Fruit fly (Drosophila melanogaster) whole organism, prepupa: Measurements from ENCODE around the gene Chmp1.
A peak's percentile ranks its signal among the peaks of the same experiment; 100 is the strongest.

Experiments
- Blimp-1 ChIP-seq: fragments of 200-800 bp; sonication (Bioruptor generic); optimal IDR thresholded peaks from 3 replicates; lab custom pipeline; 2017; ENCODE audit warnings: missing biosample characterization, missing genetic modification characterization, mild to moderate bottlenecking, moderate library complexity, missing genetic modification reagents
- CG10631 ChIP-seq: fragments of 200-800 bp; sonication (Bioruptor generic); optimal IDR thresholded peaks from 2 replicates; lab custom pipeline; 2016; ENCODE audit warnings: missing biosample characterization, missing genetic modification characterization
- CG10669 ChIP-seq: fragments of 200-800 bp; sonication (Bioruptor generic); optimal IDR thresholded peaks from 3 replicates; lab custom pipeline; 2018; ENCODE audit warnings: missing biosample characterization, mild to moderate bottlenecking, missing genetic modification characterization, moderate library complexity
- CG11294 ChIP-seq: fragments of 200-800 bp; sonication (Bioruptor generic); IDR thresholded peaks from 2 replicates; pipeline ENCODE4 v1.3.6; 2022; ENCODE audit warnings: missing biosample characterization, missing genetic modification characterization
- CG11902 ChIP-seq: fragments of 200-800 bp; sonication (Bioruptor generic); optimal IDR thresholded peaks from 3 replicates; lab custom pipeline; 2016; ENCODE audit warnings: missing biosample characterization, missing genetic modification characterization
- CG1621 ChIP-seq: fragments of 200-800 bp; sonication (Bioruptor generic); optimal IDR thresholded peaks from 3 replicates; lab custom pipeline; 2018; ENCODE audit warnings: missing biosample characterization, mild to moderate bottlenecking, missing genetic modification characterization
- CG3032 ChIP-seq: fragments of 200-800 bp; optimal IDR thresholded peaks from 2 replicates; lab custom pipeline; 2019; ENCODE audit warnings: missing biosample characterization, mild to moderate bottlenecking, missing genetic modification characterization, moderate library complexity
- CG34406 ChIP-seq: fragments of 200-800 bp; sonication (Bioruptor generic); optimal IDR thresholded peaks from 3 replicates; lab custom pipeline; 2016; ENCODE audit warnings: missing biosample characterization, missing genetic modification characterization
- CG3919 ChIP-seq: fragments of 200-800 bp; sonication (Bioruptor generic); optimal IDR thresholded peaks from 3 replicates; lab custom pipeline; 2016; ENCODE audit warnings: missing biosample characterization, missing genetic modification characterization
- CG6163 ChIP-seq: fragments of 200-800 bp; sonication (Bioruptor generic); IDR thresholded peaks from 3 replicates; pipeline ENCODE4 v1.3.6; 2022; ENCODE audit warnings: missing biosample characterization, missing genetic modification characterization
- CG6276 ChIP-seq: fragments of 200-800 bp; sonication (Bioruptor generic); optimal IDR thresholded peaks from 2 replicates; lab custom pipeline; 2017; ENCODE audit warnings: missing biosample characterization, mild to moderate bottlenecking, missing genetic modification characterization
- CG6792 ChIP-seq: fragments of 200-800 bp; sonication (Bioruptor generic); optimal IDR thresholded peaks from 3 replicates; lab custom pipeline; 2016; ENCODE audit warnings: missing biosample characterization, missing genetic modification characterization
- CG6808 ChIP-seq: fragments of 200-800 bp; sonication (Bioruptor generic); optimal IDR thresholded peaks from 3 replicates; lab custom pipeline; 2017; ENCODE audit warnings: missing biosample characterization, missing genetic modification characterization, mild to moderate bottlenecking, moderate library complexity, missing genetic modification reagents
- CG6854 ChIP-seq: fragments of 200-800 bp; sonication (Bioruptor generic); optimal IDR thresholded peaks from 2 replicates; lab custom pipeline; 2017; ENCODE audit warnings: missing biosample characterization, mild to moderate bottlenecking, missing genetic modification characterization
- CG7368 ChIP-seq: fragments of 200-800 bp; sonication (Bioruptor generic); optimal IDR thresholded peaks from 3 replicates; lab custom pipeline; 2016; ENCODE audit warnings: missing biosample characterization, missing genetic modification characterization
- CG8119 ChIP-seq: fragments of 200-800 bp; sonication (Bioruptor generic); IDR thresholded peaks from 3 replicates; pipeline ENCODE4 v1.3.6; 2022; ENCODE audit warnings: missing biosample characterization, missing genetic modification characterization
- CG8632 ChIP-seq: fragments of 200-800 bp; sonication (Bioruptor generic); optimal IDR thresholded peaks from 3 replicates; lab custom pipeline; 2016; ENCODE audit warnings: missing biosample characterization, missing genetic modification characterization
- Eip75B ChIP-seq: fragments of 200-800 bp; sonication (Bioruptor generic); optimal IDR thresholded peaks from 3 replicates; lab custom pipeline; 2016; ENCODE audit warnings: missing biosample characterization, missing genetic modification characterization
- Eip78C ChIP-seq: fragments of 200-800 bp; sonication (Bioruptor generic); peaks from one replicate; lab custom pipeline; 2016; ENCODE audit warnings: missing biosample characterization, missing genetic modification characterization
- Ets96B ChIP-seq: fragments of 200-800 bp; optimal IDR thresholded peaks from 2 replicates; lab custom pipeline; 2019; ENCODE audit warnings: missing biosample characterization, mild to moderate bottlenecking, missing genetic modification characterization, moderate library complexity
- Hr39 ChIP-seq: fragments of 200-800 bp; sonication (Bioruptor generic); optimal IDR thresholded peaks from 2 replicates; lab custom pipeline; 2016; ENCODE audit warnings: missing biosample characterization, missing genetic modification characterization
- Hr4 ChIP-seq: fragments of 200-800 bp; sonication (Bioruptor generic); optimal IDR thresholded peaks from 3 replicates; lab custom pipeline; 2016; ENCODE audit warnings: missing biosample characterization, missing genetic modification characterization
- Lpt ChIP-seq: fragments of 200-800 bp; sonication (Bioruptor generic); optimal IDR thresholded peaks from 3 replicates; lab custom pipeline; 2016; ENCODE audit warnings: missing biosample characterization, missing genetic modification characterization
- Met ChIP-seq: fragments of 200-800 bp; sonication (Bioruptor generic); optimal IDR thresholded peaks from 3 replicates; lab custom pipeline; 2016; ENCODE audit warnings: missing biosample characterization, missing genetic modification characterization
- OdsH ChIP-seq: fragments of 200-800 bp; sonication (Bioruptor generic); optimal IDR thresholded peaks from 3 replicates; lab custom pipeline; 2016; ENCODE audit warnings: missing biosample characterization, missing genetic modification characterization
- Smox ChIP-seq: fragments of 200-800 bp; sonication (Bioruptor generic); optimal IDR thresholded peaks from 3 replicates; lab custom pipeline; 2016; ENCODE audit warnings: missing biosample characterization, missing genetic modification characterization
- Sox102F ChIP-seq: fragments of 200-800 bp; sonication (Bioruptor generic); optimal IDR thresholded peaks from 2 replicates; lab custom pipeline; 2016; ENCODE audit warnings: missing biosample characterization, mild to moderate bottlenecking, missing genetic modification characterization
- Sox15 ChIP-seq: fragments of 200-800 bp; sonication (Bioruptor generic); optimal IDR thresholded peaks from 3 replicates; lab custom pipeline; 2016; ENCODE audit warnings: missing biosample characterization, missing genetic modification characterization
- achi ChIP-seq: fragments of 200-800 bp; sonication (Bioruptor generic); optimal IDR thresholded peaks from 3 replicates; lab custom pipeline; 2016; ENCODE audit warnings: missing biosample characterization, missing genetic modification characterization
- dac ChIP-seq: fragments of 200-800 bp; sonication (Bioruptor generic); optimal IDR thresholded peaks from 2 replicates; lab custom pipeline; 2017; ENCODE audit warnings: missing biosample characterization, mild to moderate bottlenecking, missing genetic modification characterization
- dsx ChIP-seq: fragments of 200-800 bp; optimal IDR thresholded peaks from 3 replicates; lab custom pipeline; 2019; ENCODE audit warnings: missing biosample characterization, mild to moderate bottlenecking, missing genetic modification characterization, moderate library complexity; ENCODE audit not compliant: poor library complexity, severe bottlenecking
- eg ChIP-seq: fragments of 200-800 bp; sonication (Bioruptor generic); IDR thresholded peaks from 3 replicates; pipeline ENCODE4 v1.3.6; 2022; ENCODE audit warnings: missing biosample characterization, missing genetic modification characterization
- fd59A ChIP-seq: fragments of 200-800 bp; sonication (Bioruptor generic); optimal IDR thresholded peaks from 2 replicates; lab custom pipeline; 2017; ENCODE audit warnings: missing biosample characterization, mild to moderate bottlenecking, missing genetic modification characterization, missing genetic modification reagents
- fd85E ChIP-seq: fragments of 200-800 bp; sonication (Bioruptor generic); optimal IDR thresholded peaks from 3 replicates; lab custom pipeline; 2016; ENCODE audit warnings: missing biosample characterization, missing genetic modification characterization
- fkh ChIP-seq: fragments of 200-800 bp; sonication (Bioruptor generic); optimal IDR thresholded peaks from 3 replicates; lab custom pipeline; 2017; ENCODE audit warnings: missing biosample characterization, mild to moderate bottlenecking, missing genetic modification characterization, moderate library complexity
- lz ChIP-seq: fragments of 200-800 bp; sonication (Bioruptor generic); optimal IDR thresholded peaks from 3 replicates; lab custom pipeline; 2016; ENCODE audit warnings: missing biosample characterization, missing genetic modification characterization
- net ChIP-seq: fragments of 200-800 bp; sonication (Bioruptor generic); optimal IDR thresholded peaks from 3 replicates; lab custom pipeline; 2016; ENCODE audit warnings: missing biosample characterization, missing genetic modification characterization
- pdm3 ChIP-seq: fragments of 200-800 bp; sonication (Bioruptor generic); optimal IDR thresholded peaks from 3 replicates; lab custom pipeline; 2016; ENCODE audit warnings: missing biosample characterization, missing genetic modification characterization
- spab ChIP-seq: fragments of 200-800 bp; sonication (Bioruptor generic); optimal IDR thresholded peaks from 2 replicates; lab custom pipeline; 2017; ENCODE audit warnings: missing biosample characterization, mild to moderate bottlenecking, missing genetic modification characterization, missing genetic modification reagents
- ss ChIP-seq, 2 experiments: fragments of 200-800 bp; sonication (Bioruptor generic); optimal IDR thresholded peaks; 2 replicates in 1 of 2; 3 replicates in 1 of 2; lab custom pipeline; 2017 to 2018; ENCODE audit warnings: mild to moderate bottlenecking in 2 of 2, missing biosample characterization in 2 of 2, missing genetic modification characterization in 2 of 2, moderate library complexity in 1 of 2
- svp ChIP-seq: fragments of 200-800 bp; sonication (Bioruptor generic); peaks from one replicate; lab custom pipeline; 2016; ENCODE audit warnings: missing biosample characterization, missing genetic modification characterization
- topi ChIP-seq: fragments of 200-800 bp; sonication (Bioruptor generic); optimal IDR thresholded peaks from 3 replicates; lab custom pipeline; 2016; ENCODE audit warnings: missing biosample characterization, missing genetic modification characterization
- vri ChIP-seq: fragments of 200-800 bp; sonication (Bioruptor generic); optimal IDR thresholded peaks from 3 replicates; lab custom pipeline; 2016; ENCODE audit warnings: missing biosample characterization, mild to moderate bottlenecking, missing genetic modification characterization

The Chmp1 gene

dm6 chr3L:18665594-18665993 lies 18.3 kb downstream of the Chmp1 start:
- TF ChIP-seq CG3919 (GFP tag; lab: Kevin White, UChicago) = peak; percentile 35
- TF ChIP-seq Sox15 (GFP tag; lab: Kevin White, UChicago) = no peak

- TF ChIP-seq fkh (GFP tag; lab: Kevin White, UChicago) (peak; percentile 10), Eip78C (GFP tag; lab: Kevin White, UChicago) (peak; percentile 30), Hr4 (no peak)
These were observed 30.1 kb downstream of the Chmp1 start for dm6 chr3L:18653737-18654136.

- TF ChIP-seq Smox (GFP tag; lab: Kevin White, UChicago) (no peak), CG1621 (no peak), pdm3 (GFP tag; lab: Kevin White, UChicago) (no peak), Sox15 (GFP tag; lab: Kevin White, UChicago) (no peak), CG6792 (GFP tag; lab: Kevin White, UChicago) (no peak), svp (no peak), Eip75B (no peak), fd59A (GFP tag; lab: Kevin White, UChicago) (no peak), fkh (GFP tag; lab: Kevin White, UChicago) (no peak), net (GFP tag; lab: Kevin White, UChicago) (no peak), fd85E (no peak), Blimp-1 (GFP tag; lab: Kevin White, UChicago) (no peak), eg (GFP tag; lab: Robert Waterston, UW) (no peak), Hr4 (no peak), OdsH (GFP tag; lab: Kevin White, UChicago) (no peak), CG7368 (GFP tag; lab: Kevin White, UChicago) (no peak), CG11294 (no peak), CG8632 (GFP tag; lab: Kevin White, UChicago) (no peak)
These were observed 40.6 kb downstream of the Chmp1 start for dm6 chr3L:18643222-18643621.

- TF ChIP-seq ss (GFP tag; optimal IDR thresholded peaks at IDR 0.05; lab: Kevin White, UChicago) = peak; percentile 45 to 70
- peak; percentile 95 for TF ChIP-seq Hr39 (GFP tag; lab: Kevin White, UChicago)
- peak; percentile 87 for TF ChIP-seq Sox102F (GFP tag; lab: Kevin White, UChicago)
- peak; percentile 99 for TF ChIP-seq CG6163 (GFP tag; lab: Robert Waterston, UW)
- peak; percentile 92 for TF ChIP-seq svp
- peak; percentile 94 for TF ChIP-seq pdm3 (GFP tag; lab: Kevin White, UChicago)
- peak; percentile 99 for TF ChIP-seq Hr4
- TF ChIP-seq Ets96B (tag; lab: Kevin White, UChicago) = peak; percentile 79
- peak; percentile 97 for TF ChIP-seq OdsH (GFP tag; lab: Kevin White, UChicago)
- TF ChIP-seq CG10631 (GFP tag; lab: Kevin White, UChicago) = peak; percentile 84
- peak; percentile 86 for TF ChIP-seq CG34406
- peak; percentile 86 for TF ChIP-seq CG11902 (GFP tag; lab: Kevin White, UChicago)
- peak; percentile 95 for TF ChIP-seq achi (GFP tag; lab: Kevin White, UChicago)
- peak; percentile 68 for TF ChIP-seq CG10669 (GFP tag; lab: Kevin White, UChicago)
- TF ChIP-seq vri (GFP tag; lab: Kevin White, UChicago) = peak; percentile 81
- peak; percentile 90 for TF ChIP-seq CG6276 (GFP tag; lab: Kevin White, UChicago)
- TF ChIP-seq spab = peak; percentile 69
- TF ChIP-seq CG6808 (GFP tag; lab: Kevin White, UChicago) = peak; percentile 68
- TF ChIP-seq Eip75B = peak; percentile 85
- TF ChIP-seq Lpt (GFP tag; lab: Kevin White, UChicago) = peak; percentile 97
- peak; percentile 73 for TF ChIP-seq dac
- TF ChIP-seq CG8119 (GFP tag; lab: Robert Waterston, UW) = peak; percentile 97
- peak; percentile 68 for TF ChIP-seq dsx (GFP tag; lab: Kevin White, UChicago)
- TF ChIP-seq CG6854 (GFP tag; lab: Kevin White, UChicago) = peak; percentile 56
- peak; percentile 63 for TF ChIP-seq fd85E
- TF ChIP-seq Met (GFP tag; lab: Kevin White, UChicago) = peak; percentile 91
- TF ChIP-seq CG3032 (tag; lab: Kevin White, UChicago) = peak; percentile 75
- peak; percentile 96 for TF ChIP-seq Eip78C (GFP tag; lab: Kevin White, UChicago)
- TF ChIP-seq lz (GFP tag; lab: Kevin White, UChicago) = peak; percentile 84
- peak; percentile 92 for TF ChIP-seq topi (GFP tag; lab: Kevin White, UChicago)
These were observed 43.0 kb downstream of the Chmp1 start for dm6 chr3L:18640584-18641527.
